Fruit fly (Drosophila melanogaster): ENCODE measurements around the gene CG34150.

Gene CG34150

DNA sequence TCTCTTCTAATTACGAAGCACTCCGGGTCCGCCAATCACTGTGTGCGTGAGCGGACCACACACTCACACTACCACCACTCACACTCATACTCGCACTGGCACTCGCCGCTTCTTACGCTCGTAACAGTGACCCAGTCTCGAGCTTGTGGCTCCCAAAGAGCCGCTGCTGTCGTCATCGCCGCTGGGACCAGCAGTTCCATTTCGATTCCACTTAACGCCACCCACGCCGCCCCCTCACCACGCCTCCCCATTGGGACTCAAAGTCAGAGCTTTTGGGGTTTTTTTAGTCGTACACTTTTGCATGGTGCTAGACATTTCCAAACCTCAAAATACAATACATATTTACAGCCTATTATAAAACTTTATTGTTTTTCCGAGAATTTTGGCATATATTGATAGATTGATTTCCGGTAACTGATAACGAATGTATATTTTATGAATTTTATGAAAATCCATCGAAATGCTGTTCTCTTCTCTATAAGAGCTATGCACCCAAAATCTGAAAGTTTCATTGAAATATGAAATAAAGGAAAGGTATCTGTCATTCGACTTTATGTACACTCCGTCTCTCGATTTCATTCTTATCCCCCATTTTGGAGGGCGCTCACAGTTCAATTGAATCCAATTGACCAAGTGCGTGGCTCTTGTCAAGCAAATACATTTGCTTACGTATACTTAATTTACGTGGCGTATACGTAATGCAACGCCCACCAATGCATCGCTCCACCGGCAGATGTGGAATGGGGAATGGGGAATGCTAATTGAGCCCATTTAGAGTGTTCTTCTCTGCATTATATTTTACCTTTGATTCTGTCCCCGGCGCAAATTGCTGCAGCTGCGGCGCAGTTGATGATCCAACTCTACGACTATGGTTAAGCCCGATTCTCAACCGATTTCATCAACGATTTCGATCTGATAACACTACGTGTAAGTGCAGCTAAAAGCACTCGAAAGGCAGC, 42.5 kb upstream of the CG34150 start, which contains the start of gene CG42331 (continued):
- TF ChIP-seq CG4404 (GFP tag; IDR thresholded peaks at IDR 0.05) (no peak), hkb (optimal IDR thresholded peaks at IDR 0.05) (no peak), hkb (GFP tag; IDR thresholded peaks at IDR 0.05) (peak; percentile 61), CG15601 (tag; optimal IDR thresholded peaks at IDR 0.05) (peak; percentile 31), CG15011 (GFP tag; optimal IDR thresholded peaks at IDR 0.05) (peak; percentile 9), disco-r (GFP tag; optimal IDR thresholded peaks at IDR 0.05) (peak; percentile 9), salm (tag; optimal IDR thresholded peaks at IDR 0.05) (peak; percentile 52), B-H1 (GFP tag; IDR thresholded peaks at IDR 0.05) (peak; percentile 57; the same call in 2 of the 3 replicates), CG6272 (GFP tag; IDR thresholded peaks at IDR 0.05) (no peak), CG6654 (GFP tag; optimal IDR thresholded peaks at IDR 0.05) (peak; percentile 6), CG16779 (GFP tag; IDR thresholded peaks at IDR 0.05) (no peak), jigr1 (GFP tag; IDR thresholded peaks at IDR 0.05) (no peak), BEAF-32 (GFP tag; optimal IDR thresholded peaks at IDR 0.05) (no peak), CG17802 (tag; optimal IDR thresholded peaks at IDR 0.05) (no peak), tap (tag; optimal IDR thresholded peaks at IDR 0.05) (peak; percentile 42), Scr (GFP tag; IDR thresholded peaks at IDR 0.05; ENCODE audit: partially characterized antibody) (no peak), Nf-YA (GFP tag; IDR thresholded peaks at IDR 0.05) (no peak), CG6791 (GFP tag; IDR thresholded peaks at IDR 0.05; ENCODE audit: partially characterized antibody) (no peak), ham (GFP tag; IDR thresholded peaks at IDR 0.05) (no peak), HmgD (GFP tag; optimal IDR thresholded peaks at IDR 0.05) (no peak), HHEX (GFP tag; optimal IDR thresholded peaks at IDR 0.05) (peak; percentile 66), fd3F (GFP tag; optimal IDR thresholded peaks at IDR 0.05) (peak; percentile 48), Mad (GFP tag; optimal IDR thresholded peaks at IDR 0.05) (no peak), CG12155 (GFP tag; optimal IDR thresholded peaks at IDR 0.05) (peak; percentile 56), ara (GFP tag; IDR thresholded peaks at IDR 0.05) (no peak), CG15269 (tag; optimal IDR thresholded peaks at IDR 0.05) (peak; percentile 71), CG12219 (GFP tag; optimal IDR thresholded peaks at IDR 0.05) (peak; percentile 29), sqz (GFP tag; optimal IDR thresholded peaks at IDR 0.05) (peak; percentile 16), CG8281 (tag; optimal IDR thresholded peaks at IDR 0.05) (peak; percentile 72), Dad (GFP tag; optimal IDR thresholded peaks at IDR 0.05) (peak; percentile 31), CG1603 (tag; optimal IDR thresholded peaks at IDR 0.05) (peak; percentile 45), jumu (GFP tag; optimal IDR thresholded peaks at IDR 0.05) (peak; percentile 43), CG7839 (tag; optimal IDR thresholded peaks at IDR 0.05) (peak; percentile 81), maf-S (GFP tag; optimal IDR thresholded peaks at IDR 0.05) (peak; percentile 21), CG14014 (GFP tag; IDR thresholded peaks at IDR 0.05) (no peak), hth (optimal IDR thresholded peaks at IDR 0.05) (no peak), CG8290 (GFP tag; optimal IDR thresholded peaks at IDR 0.05) (no peak), CG8290 (tag; optimal IDR thresholded peaks at IDR 0.05) (peak in 1 of 2 experiments; percentile 27), tio (GFP tag; optimal IDR thresholded peaks at IDR 0.05) (peak; percentile 45), tup (GFP tag; optimal IDR thresholded peaks at IDR 0.05) (no peak), CG16863 (GFP tag; optimal IDR thresholded peaks at IDR 0.05) (peak; percentile 6), fd96Cb (tag; optimal IDR thresholded peaks at IDR 0.05) (peak; percentile 66), grn (GFP tag; optimal IDR thresholded peaks at IDR 0.05) (peak; percentile 2), CG12942 (GFP tag; optimal IDR thresholded peaks at IDR 0.05) (no peak), fru (optimal IDR thresholded peaks at IDR 0.05) (no peak), tll (GFP tag; optimal IDR thresholded peaks at IDR 0.05) (no peak), Elba2 (GFP tag; optimal IDR thresholded peaks at IDR 0.05) (no peak), Ada2b (GFP tag; IDR thresholded peaks at IDR 0.05) (peak; percentile 45), D19A (tag; optimal IDR thresholded peaks at IDR 0.05) (peak; percentile 98), Bdp1 (GFP tag; optimal IDR thresholded peaks at IDR 0.05) (no peak)

Measured in whole organism, embryonic.